Fruit fly (Drosophila melanogaster) S2 (cell line): ENCODE results near the gene Usp12-46.

Experiments used
- CG8478 ChIP-seq: fragments of >200 bp; optimal IDR thresholded peaks from 2 replicates; lab custom pipeline; 2018
- CTCF ChIP-seq, 2 experiments: fragments of >200 bp; optimal IDR thresholded peaks; 2 replicates each; lab custom pipeline; 2018

DNA sequence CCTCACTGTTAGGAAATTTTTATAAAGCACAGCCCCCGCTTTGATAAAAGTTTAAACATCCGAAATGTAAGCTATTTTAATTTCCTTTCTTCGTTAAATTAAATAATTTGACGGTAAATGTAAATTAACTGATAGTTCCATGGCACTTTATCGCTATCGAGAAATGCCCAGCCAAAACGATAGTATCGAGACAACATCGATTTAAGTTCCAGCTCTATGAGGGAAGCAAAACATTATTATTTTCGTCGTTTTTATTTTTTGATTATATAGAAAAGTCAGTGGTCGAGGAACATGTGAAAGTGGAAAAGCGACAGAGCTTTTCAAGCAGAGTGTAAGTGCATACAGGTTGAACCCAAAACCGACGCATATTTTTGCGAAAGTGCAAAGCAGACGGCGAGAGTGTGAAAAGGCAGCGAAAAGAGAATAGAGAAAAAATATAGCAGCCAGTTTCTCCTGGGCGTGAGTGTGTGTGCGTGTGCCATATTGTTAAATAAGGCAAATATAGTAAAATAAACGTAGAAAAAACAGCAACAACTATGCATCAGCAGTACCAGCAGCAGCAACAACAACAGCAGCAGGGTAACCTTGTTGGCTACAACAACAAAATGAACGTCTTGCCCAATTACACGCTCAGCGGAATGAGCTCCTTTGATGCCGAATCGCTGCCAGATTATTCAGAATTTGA, 23.8 kb upstream of the Usp12-46 start, which contains the start of gene CG45049:
- TF ChIP-seq CG8478 (no peak), CTCF (optimal IDR thresholded peaks at IDR 0.05; lab: Kevin White, UChicago) (no peak)
